Fruit fly (Drosophila melanogaster) whole organism, embryonic: Measurements from ENCODE around the gene CG31139.

ENCODE experiments used
- Awh ChIP-seq: fragments of 200-800 bp; sonication (Bioruptor generic); IDR thresholded peaks from 2 replicates; pipeline ENCODE4, ENCODE4 v1.3.6; 2022; ENCODE audit warnings: missing biosample characterization, missing genetic modification characterization
- BEAF-32 ChIP-seq: fragments of 200-800 bp; sonication (Bioruptor generic); optimal IDR thresholded peaks from 3 replicates; lab custom pipeline; 2017; ENCODE audit warnings: missing biosample characterization, missing genetic modification characterization, mild to moderate bottlenecking, moderate library complexity, missing genetic modification reagents
- CG13287 ChIP-seq: fragments of 200-800 bp; sonication (Bioruptor generic); IDR thresholded peaks from 2 replicates; pipeline ENCODE4 v1.3.6; 2022; ENCODE audit warnings: missing biosample characterization, missing genetic modification characterization; ENCODE audit not compliant: partially characterized antibody
- CG14667 ChIP-seq: fragments of 200-800 bp; sonication (Bioruptor generic); IDR thresholded peaks from 2 replicates; pipeline ENCODE4 v1.3.6; 2022; ENCODE audit warnings: missing biosample characterization, missing genetic modification characterization
- CG14710 ChIP-seq: fragments of 200-800 bp; sonication (Bioruptor generic); optimal IDR thresholded peaks from 3 replicates; lab custom pipeline; 2019; ENCODE audit warnings: missing biosample characterization, mild to moderate bottlenecking, missing genetic modification characterization, moderate library complexity
- CG17186 ChIP-seq: fragments of 200-800 bp; sonication (Bioruptor generic); optimal IDR thresholded peaks from 3 replicates; lab custom pipeline; 2017; ENCODE audit warnings: missing biosample characterization, missing genetic modification reagents, missing genetic modification characterization
- CG34224 ChIP-seq: fragments of 200-800 bp; sonication (Bioruptor generic); IDR thresholded peaks from 3 replicates; pipeline ENCODE4 v1.3.6; 2022; ENCODE audit warnings: missing biosample characterization, missing genetic modification characterization; ENCODE audit not compliant: partially characterized antibody
- CG34422 ChIP-seq: fragments of 200-800 bp; sonication (Bioruptor generic); IDR thresholded peaks from 3 replicates; pipeline ENCODE4 v1.3.6; 2022; ENCODE audit warnings: missing biosample characterization, missing genetic modification characterization
- CG4617 ChIP-seq: fragments of 200-800 bp; sonication (Bioruptor generic); optimal IDR thresholded peaks from 3 replicates; lab custom pipeline; 2016; ENCODE audit warnings: missing biosample characterization, missing genetic modification characterization, borderline replicate concordance
- CG6689 ChIP-seq: fragments of 200-800 bp; sonication (Bioruptor generic); IDR thresholded peaks from 2 replicates; pipeline ENCODE4 v1.3.6; 2022; ENCODE audit warnings: missing biosample characterization, missing genetic modification characterization
- CG7839 ChIP-seq: fragments of 200-800 bp; sonication (Bioruptor generic); optimal IDR thresholded peaks from 3 replicates; lab custom pipeline; 2018; ENCODE audit warnings: missing biosample characterization, mild to moderate bottlenecking, missing genetic modification characterization, moderate library complexity
- CG8290 ChIP-seq, 3 experiments: fragments of 200-800 bp; sonication (Bioruptor generic); optimal IDR thresholded peaks; 2 replicates each; lab custom pipeline; 2016 to 2019; ENCODE audit warnings: missing biosample characterization in 3 of 3, missing genetic modification characterization in 3 of 3, mild to moderate bottlenecking in 2 of 3, moderate library complexity in 1 of 3
- CG8359 ChIP-seq: fragments of 200-800 bp; sonication (Bioruptor generic); optimal IDR thresholded peaks from 2 replicates; lab custom pipeline; 2017; ENCODE audit warnings: missing biosample characterization, mild to moderate bottlenecking, missing genetic modification characterization, borderline replicate concordance
- CG9797 ChIP-seq: fragments of 200-800 bp; sonication (Bioruptor generic); optimal IDR thresholded peaks from 3 replicates; lab custom pipeline; 2018; ENCODE audit warnings: missing biosample characterization, mild to moderate bottlenecking, missing genetic modification characterization
- Dfd ChIP-seq, 2 experiments: fragments of >200 bp; optimal IDR thresholded peaks; 2 replicates each; lab custom pipeline; 2017; ENCODE audit warnings: missing biosample characterization in 2 of 2, missing genetic modification characterization in 2 of 2
- Dll ChIP-seq: fragments of 200-800 bp; sonication (Bioruptor generic); IDR thresholded peaks from 4 replicates; pipeline ENCODE4 v1.3.6; 2022; ENCODE audit warnings: missing biosample characterization, missing genetic modification characterization; ENCODE audit not compliant: partially characterized antibody
- Dp ChIP-seq: fragments of 200-800 bp; sonication (Bioruptor generic); optimal IDR thresholded peaks from 2 replicates; lab custom pipeline; 2018; ENCODE audit warnings: missing biosample characterization, mild to moderate bottlenecking, missing genetic modification characterization, moderate library complexity
- Drgx ChIP-seq: fragments of 200-800 bp; sonication (Bioruptor generic); IDR thresholded peaks from 2 replicates; pipeline ENCODE4 v1.3.6; 2022; ENCODE audit warnings: missing biosample characterization, missing genetic modification characterization
- E2f2 ChIP-seq: fragments of 200-800 bp; sonication (Bioruptor generic); IDR thresholded peaks from 2 replicates; pipeline ENCODE4 v1.3.6; 2022; ENCODE audit warnings: missing biosample characterization, missing genetic modification characterization
- Gsc ChIP-seq: fragments of 200-800 bp; sonication (Bioruptor generic); IDR thresholded peaks from 2 replicates; pipeline ENCODE4 v1.3.6; 2022; ENCODE audit warnings: missing biosample characterization, missing genetic modification characterization
- HLH3B ChIP-seq: fragments of 200-800 bp; sonication (Bioruptor generic); IDR thresholded peaks from 2 replicates; pipeline ENCODE4 v1.3.6; 2022; ENCODE audit warnings: missing biosample characterization, missing genetic modification characterization
- HmgZ ChIP-seq: fragments of 200-800 bp; sonication (Bioruptor generic); optimal IDR thresholded peaks from 2 replicates; lab custom pipeline; 2018; ENCODE audit warnings: missing biosample characterization, mild to moderate bottlenecking, missing genetic modification characterization
- MBD-R2 ChIP-seq: fragments of 200-800 bp; sonication (Bioruptor generic); IDR thresholded peaks from 2 replicates; pipeline ENCODE4 v1.3.6; 2022; ENCODE audit warnings: missing biosample characterization, missing genetic modification characterization
- Nf-YC ChIP-seq: fragments of 200-800 bp; optimal IDR thresholded peaks from 3 replicates; lab custom pipeline; 2019; ENCODE audit warnings: missing biosample characterization, mild to moderate bottlenecking, missing genetic modification characterization, moderate library complexity
- Opbp ChIP-seq: fragments of 200-800 bp; sonication (Bioruptor generic); IDR thresholded peaks from 3 replicates; pipeline ENCODE4 v1.3.6; 2022; ENCODE audit warnings: missing biosample characterization, missing genetic modification characterization; ENCODE audit not compliant: partially characterized antibody
- Scr ChIP-seq: fragments of 200-800 bp; sonication (Bioruptor generic); IDR thresholded peaks from 2 replicates; pipeline ENCODE4 v1.3.6; 2022; ENCODE audit warnings: missing biosample characterization, missing genetic modification characterization; ENCODE audit not compliant: partially characterized antibody
- Sin3A ChIP-seq: fragments of >200 bp; optimal IDR thresholded peaks from 2 replicates; lab custom pipeline; 2018
- TFAM ChIP-seq: fragments of 200-800 bp; sonication (Bioruptor generic); optimal IDR thresholded peaks from 2 replicates; lab custom pipeline; 2017; ENCODE audit warnings: missing biosample characterization, missing genetic modification characterization, inconsistent platforms
- YL-1 ChIP-seq: fragments of 200-800 bp; sonication (Bioruptor generic); optimal IDR thresholded peaks from 3 replicates; lab custom pipeline; 2017; ENCODE audit warnings: missing biosample characterization, mild to moderate bottlenecking, missing genetic modification characterization
- ac ChIP-seq: fragments of 200-800 bp; sonication (Bioruptor generic); optimal IDR thresholded peaks from 3 replicates; lab custom pipeline; 2017; ENCODE audit warnings: missing biosample characterization, mild to moderate bottlenecking, missing genetic modification characterization
- bab2 ChIP-seq: fragments of 200-800 bp; sonication (Bioruptor generic); optimal IDR thresholded peaks from 2 replicates; lab custom pipeline; 2016; ENCODE audit warnings: missing biosample characterization, missing genetic modification characterization
- cad ChIP-seq: fragments of >200 bp; optimal IDR thresholded peaks from 2 replicates; lab custom pipeline; 2017; ENCODE audit warnings: missing biosample characterization, missing genetic modification characterization
- dmrt99B ChIP-seq: fragments of 200-800 bp; sonication (Bioruptor generic); optimal IDR thresholded peaks from 2 replicates; lab custom pipeline; 2018; ENCODE audit warnings: missing biosample characterization, mild to moderate bottlenecking, missing genetic modification characterization, moderate library complexity
- fu2 ChIP-seq: fragments of 200-800 bp; sonication (Bioruptor generic); optimal IDR thresholded peaks from 2 replicates; lab custom pipeline; 2016; ENCODE audit warnings: missing biosample characterization, missing genetic modification characterization
- gfzf ChIP-seq: fragments of 200-800 bp; sonication (Bioruptor generic); optimal IDR thresholded peaks from 2 replicates; lab custom pipeline; 2016; ENCODE audit warnings: missing biosample characterization, mild to moderate bottlenecking, missing genetic modification characterization, moderate library complexity
- grn ChIP-seq: fragments of 200-800 bp; sonication (Bioruptor generic); optimal IDR thresholded peaks from 3 replicates; lab custom pipeline; 2017; ENCODE audit warnings: missing biosample characterization, missing genetic modification characterization
- gsb ChIP-seq: fragments of 200-800 bp; sonication (Bioruptor generic); IDR thresholded peaks from 2 replicates; pipeline ENCODE4 v1.3.6; 2022; ENCODE audit warnings: missing biosample characterization, missing genetic modification characterization
- hbn ChIP-seq: fragments of 200-800 bp; sonication (Bioruptor generic); IDR thresholded peaks from 2 replicates; pipeline ENCODE4 v1.3.6; 2022; ENCODE audit warnings: missing biosample characterization, missing genetic modification characterization; ENCODE audit not compliant: partially characterized antibody
- peb ChIP-seq: fragments of 200-800 bp; sonication (Bioruptor generic); IDR thresholded peaks from 2 replicates; pipeline ENCODE4 v1.3.6; 2022; ENCODE audit warnings: missing biosample characterization, missing genetic modification characterization
- phol ChIP-seq: fragments of 200-800 bp; sonication (Bioruptor generic); optimal IDR thresholded peaks from 3 replicates; lab custom pipeline; 2018; ENCODE audit warnings: missing biosample characterization, mild to moderate bottlenecking, missing genetic modification characterization, moderate library complexity
- pzg ChIP-seq: fragments of 200-800 bp; sonication (Bioruptor generic); optimal IDR thresholded peaks from 3 replicates; lab custom pipeline; 2018; ENCODE audit warnings: missing biosample characterization, mild to moderate bottlenecking, missing genetic modification characterization, moderate library complexity
- sna ChIP-seq: fragments of 200-800 bp; sonication (Bioruptor generic); IDR thresholded peaks from 2 replicates; pipeline ENCODE4 v1.3.6; 2022; ENCODE audit warnings: missing biosample characterization, missing genetic modification characterization; ENCODE audit not compliant: partially characterized antibody
- sqz ChIP-seq: fragments of 200-800 bp; sonication (Bioruptor generic); optimal IDR thresholded peaks from 3 replicates; lab custom pipeline; 2018; ENCODE audit warnings: missing biosample characterization, mild to moderate bottlenecking, missing genetic modification characterization
- stwl ChIP-seq: fragments of 200-800 bp; sonication (Bioruptor generic); optimal IDR thresholded peaks from 3 replicates; lab custom pipeline; 2018; ENCODE audit warnings: missing biosample characterization, mild to moderate bottlenecking, missing genetic modification characterization, moderate library complexity
- tgo ChIP-seq: fragments of 200-800 bp; sonication (Bioruptor generic); IDR thresholded peaks from 3 replicates; pipeline ENCODE4 v1.3.6; 2022; ENCODE audit warnings: missing biosample characterization, missing genetic modification characterization
- vnd ChIP-seq: fragments of 200-800 bp; sonication (Bioruptor generic); IDR thresholded peaks from 3 replicates; pipeline ENCODE4 v1.3.6; 2022; ENCODE audit warnings: missing biosample characterization, missing genetic modification characterization; ENCODE audit not compliant: partially characterized antibody
- zen ChIP-seq: fragments of 200-800 bp; sonication (Bioruptor generic); optimal IDR thresholded peaks from 3 replicates; lab custom pipeline; 2018; ENCODE audit warnings: missing biosample characterization, mild to moderate bottlenecking, missing genetic modification characterization, moderate library complexity
- zen2 ChIP-seq: fragments of 200-800 bp; sonication (Bioruptor generic); IDR thresholded peaks from 3 replicates; pipeline ENCODE4 v1.3.6; 2022; ENCODE audit warnings: missing biosample characterization, missing genetic modification characterization; ENCODE audit not compliant: partially characterized antibody

Gene CG31139

DNA sequence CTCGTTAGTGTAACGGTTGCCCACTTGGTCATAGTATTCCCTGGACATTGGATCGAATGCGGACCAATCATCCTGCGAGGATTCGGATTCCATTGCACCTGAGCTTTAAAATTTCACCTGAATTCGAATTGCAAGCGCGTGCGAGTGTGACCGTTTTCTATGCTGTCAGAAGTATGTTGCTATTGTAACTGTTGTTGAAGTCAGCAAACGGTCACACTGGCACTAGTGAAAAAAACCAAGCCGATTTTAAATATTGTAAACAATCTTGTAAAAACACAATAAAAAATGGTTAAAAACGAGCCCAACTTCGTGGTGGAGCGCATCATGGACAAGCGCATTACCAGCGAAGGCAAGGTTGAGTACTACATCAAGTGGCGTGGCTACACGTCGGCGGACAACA is 3.4 kb downstream of the CG31139 start, which contains the start of the genes vret and HP1c (continued):
- TF ChIP-seq Drgx (GFP tag; lab: Robert Waterston, UW) (no peak), CG6689 (GFP tag; lab: Robert Waterston, UW) (no peak), peb (GFP tag; lab: Robert Waterston, UW) (no peak), TFAM (GFP tag; lab: Kevin White, UChicago) (no peak), fu2 (no peak), CG8359 (GFP tag; lab: Kevin White, UChicago) (no peak), ac (no peak), phol (tag; lab: Kevin White, UChicago) (peak; percentile 23), Gsc (GFP tag; lab: Robert Waterston, UW) (no peak), CG8290 (GFP tag; optimal IDR thresholded peaks at IDR 0.05; lab: Kevin White, UChicago) (no peak), CG8290 (tag; optimal IDR thresholded peaks at IDR 0.05; lab: Kevin White, UChicago) (no peak), zen (no peak)

dm6 chr3R:22740930-22741329 is 7.9 kb downstream of the CG31139 start, which contains the start of the genes Dcr-1 and CG6985:
Dcr-1 (minus strand) TSS chr3R:22741091.
CG6985 (plus strand) TSS chr3R:22741150.
- TF ChIP-seq hbn (GFP tag; lab: Robert Waterston, UW) (peak; percentile 28; the same call in 1 of the 2 replicates), cad (no peak), CG4617 (GFP tag; lab: Kevin White, UChicago) (peak; percentile 56), CG7839 (tag; lab: Kevin White, UChicago) (no peak), MBD-R2 (peak; percentile 88), CG14710 (tag; lab: Kevin White, UChicago) (peak; percentile 50), CG34422 (peak; percentile 54; the same call in 1 of the 3 replicates), gsb (GFP tag; lab: Robert Waterston, UW) (no peak), dmrt99B (no peak), sna (GFP tag; lab: Robert Waterston, UW) (peak; percentile 45; the same call in 1 of the 2 replicates), CG14667 (GFP tag; lab: Robert Waterston, UW) (no peak), HLH3B (no peak), tgo (GFP tag; lab: Robert Waterston, UW) (no peak), zen2 (GFP tag; lab: Robert Waterston, UW) (0 out of 3 replicates have a peak, but pooled peaks have one; percentile 20), bab2 (GFP tag; lab: Kevin White, UChicago) (no peak), Scr (GFP tag; lab: Robert Waterston, UW) (peak; percentile 32), Dll (GFP tag; lab: Robert Waterston, UW) (0 out of 4 replicates have a peak, but pooled peaks have one; percentile 23), Dfd (GFP tag; optimal IDR thresholded peaks at IDR 0.05; lab: Kevin White, UChicago) (no peak), Opbp (GFP tag; lab: Robert Waterston, UW) (0 out of 3 replicates have a peak, but pooled peaks have one; percentile 24), CG13287 (GFP tag; lab: Robert Waterston, UW) (peak; percentile 40), Awh (GFP tag; lab: Robert Waterston, UW) (no peak), CG9797 (GFP tag; lab: Kevin White, UChicago) (peak; percentile 43), E2f2 (peak; percentile 81), HmgZ (tag; lab: Kevin White, UChicago) (peak; percentile 11), pzg (peak; percentile 42), Sin3A (lab: Kevin White, UChicago) (peak; percentile 13), grn (GFP tag; lab: Kevin White, UChicago) (peak; percentile 56), Dp (peak; percentile 64), gfzf (GFP tag; lab: Kevin White, UChicago) (peak; percentile 69), stwl (tag; lab: Kevin White, UChicago) (peak; percentile 40), Nf-YC (tag; lab: Kevin White, UChicago) (no peak), YL-1 (GFP tag; lab: Kevin White, UChicago) (peak; percentile 50), CG17186 (GFP tag; lab: Kevin White, UChicago) (peak; percentile 20), BEAF-32 (GFP tag; lab: Kevin White, UChicago) (peak; percentile 19), CG34224 (GFP tag; lab: Robert Waterston, UW) (peak; percentile 33; the same call in 2 of the 3 replicates), vnd (GFP tag; lab: Robert Waterston, UW) (peak; percentile 29; the same call in 1 of the 3 replicates), sqz (GFP tag; lab: Kevin White, UChicago) (no peak)
